Fruit fly (Drosophila melanogaster): Measurements from ENCODE around the gene rdx.

Gene rdx

dm6 chr3R:14012478-14013146 lies 19.2 kb downstream of the rdx start (continued):
- TF ChIP-seq kah (GFP tag; optimal IDR thresholded peaks at IDR 0.05) (peak; percentile 77), zfh2 (GFP tag; optimal IDR thresholded peaks at IDR 0.05) (peak; percentile 50), sug (tag; optimal IDR thresholded peaks at IDR 0.05) (peak; percentile 19), ATbp (GFP tag; optimal IDR thresholded peaks at IDR 0.05) (peak; percentile 82), ranshi (GFP tag; IDR thresholded peaks at IDR 0.05) (peak; percentile 94), HLH3B (GFP tag; IDR thresholded peaks at IDR 0.05) (peak; percentile 95), CG10366 (GFP tag; IDR thresholded peaks at IDR 0.05) (peak; percentile 92), CG12071 (GFP tag; optimal IDR thresholded peaks at IDR 0.05) (peak; percentile 91), CG7963 (GFP tag; IDR thresholded peaks at IDR 0.05; ENCODE audit: partially characterized antibody) (no peak; the same call in 1 of the 3 replicates), sc (optimal IDR thresholded peaks at IDR 0.05) (no peak), sc (GFP tag; optimal IDR thresholded peaks at IDR 0.05) (peak; percentile 39), dimm (GFP tag; IDR thresholded peaks at IDR 0.05) (peak; percentile 79), Sry-β (GFP tag; optimal IDR thresholded peaks at IDR 0.05) (peak; percentile 43), Usf (GFP tag; optimal IDR thresholded peaks at IDR 0.05) (peak; percentile 37), HmgZ (tag; optimal IDR thresholded peaks at IDR 0.05) (peak; percentile 72), caup (GFP tag; optimal IDR thresholded peaks at IDR 0.05; ENCODE audit: severe bottlenecking) (peak; percentile 80), luna (GFP tag; optimal IDR thresholded peaks at IDR 0.05) (peak; percentile 11), Awh (GFP tag; IDR thresholded peaks at IDR 0.05) (peak; percentile 96), CG2120 (GFP tag; optimal IDR thresholded peaks at IDR 0.05) (peak; percentile 75), CG11723 (GFP tag; optimal IDR thresholded peaks at IDR 0.05) (peak; percentile 42), E2f1 (GFP tag; IDR thresholded peaks at IDR 0.05) (peak; percentile 95), CG6683 (GFP tag; optimal IDR thresholded peaks at IDR 0.05) (peak; percentile 79), Hand (GFP tag; optimal IDR thresholded peaks at IDR 0.05) (no peak), ems (GFP tag; optimal IDR thresholded peaks at IDR 0.05) (peak; percentile 89), Vsx1 (GFP tag; optimal IDR thresholded peaks at IDR 0.05) (no peak), org-1 (GFP tag; optimal IDR thresholded peaks at IDR 0.05) (peak; percentile 81), CG11398 (GFP tag; optimal IDR thresholded peaks at IDR 0.05) (peak; percentile 67), cato (GFP tag; optimal IDR thresholded peaks at IDR 0.05; ENCODE audit: borderline replicate concordance) (peak; percentile 38), CG5245 (GFP tag; optimal IDR thresholded peaks at IDR 0.05) (peak; percentile 93), Doc2 (GFP tag; IDR thresholded peaks at IDR 0.05) (peak; percentile 68; the same call in 1 of the 2 replicates), Nf-YB (GFP tag; optimal IDR thresholded peaks at IDR 0.05) (peak; percentile 39), CG7372 (GFP tag; IDR thresholded peaks at IDR 0.05) (peak; percentile 91), dpn (GFP tag; optimal IDR thresholded peaks at IDR 0.05) (peak; percentile 86 to 88), CG10959 (GFP tag; IDR thresholded peaks at IDR 0.05) (peak; percentile 97), tna (GFP tag; IDR thresholded peaks at IDR 0.05; ENCODE audit: partially characterized antibody) (peak; percentile 60), bsh (GFP tag; optimal IDR thresholded peaks at IDR 0.05) (peak; percentile 56 to 87), CG10543 (GFP tag; optimal IDR thresholded peaks at IDR 0.05) (peak; percentile 79), ken (GFP tag; IDR thresholded peaks at IDR 0.05) (peak; percentile 94), Pdp1 (GFP tag; optimal IDR thresholded peaks at IDR 0.05) (peak; percentile 85 to 90), CG8290 (GFP tag; optimal IDR thresholded peaks at IDR 0.05) (peak; percentile 83), CG8290 (tag; optimal IDR thresholded peaks at IDR 0.05) (peak; percentile 66 to 91), ase (GFP tag; IDR thresholded peaks at IDR 0.05) (peak; percentile 96), Doc3 (GFP tag; IDR thresholded peaks at IDR 0.05; ENCODE audit: partially characterized antibody) (no peak), Atf-2 (GFP tag; optimal IDR thresholded peaks at IDR 0.05) (peak; percentile 84), CG12104 (GFP tag; optimal IDR thresholded peaks at IDR 0.05) (peak; percentile 88), ttk (GFP tag; IDR thresholded peaks at IDR 0.05) (peak; percentile 96), CG6791 (GFP tag; IDR thresholded peaks at IDR 0.05; ENCODE audit: partially characterized antibody) (peak; percentile 76), lbe (GFP tag; optimal IDR thresholded peaks at IDR 0.05) (peak; percentile 81), CG11093 (GFP tag; IDR thresholded peaks at IDR 0.05) (peak; percentile 93), wor (GFP tag; IDR thresholded peaks at IDR 0.05) (peak; percentile 80)

Data from whole organism, embryonic.